Fruit fly (Drosophila melanogaster) whole organism, embryonic: ENCODE data around the gene CG7564.

Source experiments
- Asciz ChIP-seq: fragments of 200-800 bp; sonication (Bioruptor generic); optimal IDR thresholded peaks from 2 replicates; lab custom pipeline; 2017; ENCODE audit warnings: missing biosample characterization, mild to moderate bottlenecking, missing genetic modification characterization, missing genetic modification reagents
- Bgb ChIP-seq: fragments of 200-800 bp; sonication (Bioruptor generic); IDR thresholded peaks from 2 replicates; pipeline ENCODE4 v1.3.6; 2022; ENCODE audit warnings: missing biosample characterization, missing genetic modification characterization; ENCODE audit not compliant: partially characterized antibody
- Blimp-1 ChIP-seq: fragments of 200-800 bp; sonication (Bioruptor generic); optimal IDR thresholded peaks from 3 replicates; lab custom pipeline; 2018; ENCODE audit warnings: missing biosample characterization, missing genetic modification characterization, mild to moderate bottlenecking, moderate library complexity, missing genetic modification reagents
- CG12104 ChIP-seq: fragments of 200-800 bp; sonication (Bioruptor generic); optimal IDR thresholded peaks from 3 replicates; lab custom pipeline; 2016; ENCODE audit warnings: missing biosample characterization, missing genetic modification characterization
- CG14014 ChIP-seq: fragments of 200-800 bp; sonication (Bioruptor generic); IDR thresholded peaks from 2 replicates; pipeline ENCODE4 v1.3.6; 2022; ENCODE audit warnings: missing biosample characterization, missing genetic modification characterization
- CG1647 ChIP-seq: fragments of 200-800 bp; sonication (Bioruptor generic); optimal IDR thresholded peaks from 3 replicates; lab custom pipeline; 2016; ENCODE audit warnings: missing biosample characterization, missing genetic modification characterization
- CG16813 ChIP-seq: fragments of 200-800 bp; sonication (Bioruptor generic); IDR thresholded peaks from 3 replicates; pipeline ENCODE4 v1.3.6; 2022; ENCODE audit warnings: missing biosample characterization, missing genetic modification characterization; ENCODE audit not compliant: partially characterized antibody
- CG17361 ChIP-seq: fragments of 200-800 bp; sonication (Bioruptor generic); IDR thresholded peaks from 3 replicates; pipeline ENCODE4 v1.3.6; 2022; ENCODE audit warnings: missing biosample characterization, missing genetic modification characterization
- CG17612 ChIP-seq: fragments of 200-800 bp; sonication (Bioruptor generic); IDR thresholded peaks from 2 replicates; pipeline ENCODE4 v1.3.6; 2022; ENCODE audit warnings: missing biosample characterization, missing genetic modification characterization
- CG17802 ChIP-seq: fragments of 200-800 bp; sonication (Bioruptor generic); optimal IDR thresholded peaks from 2 replicates; lab custom pipeline; 2018; ENCODE audit warnings: missing biosample characterization, mild to moderate bottlenecking, missing genetic modification characterization, moderate library complexity
- CG18619 ChIP-seq: fragments of 200-800 bp; sonication (Bioruptor generic); optimal IDR thresholded peaks from 3 replicates; lab custom pipeline; 2017; ENCODE audit warnings: missing biosample characterization, mild to moderate bottlenecking, missing genetic modification characterization
- CG2202 ChIP-seq: fragments of 200-800 bp; sonication (Bioruptor generic); optimal IDR thresholded peaks from 2 replicates; lab custom pipeline; 2018; ENCODE audit warnings: missing biosample characterization, mild to moderate bottlenecking, missing genetic modification characterization
- CG30403 ChIP-seq: fragments of 200-800 bp; sonication (Bioruptor generic); optimal IDR thresholded peaks from 3 replicates; lab custom pipeline; 2016; ENCODE audit warnings: missing biosample characterization, missing genetic modification characterization
- CG33557 ChIP-seq: fragments of 200-800 bp; sonication (Bioruptor generic); optimal IDR thresholded peaks from 2 replicates; lab custom pipeline; 2019; ENCODE audit warnings: missing biosample characterization, mild to moderate bottlenecking, missing genetic modification characterization, moderate library complexity
- CG3838 ChIP-seq: fragments of 200-800 bp; sonication (Bioruptor generic); optimal IDR thresholded peaks from 3 replicates; lab custom pipeline; 2016; ENCODE audit warnings: missing biosample characterization, missing genetic modification characterization
- CG4360 ChIP-seq: fragments of 200-800 bp; sonication (Bioruptor generic); IDR thresholded peaks from 2 replicates; pipeline ENCODE4 v1.3.6; 2022; ENCODE audit warnings: missing biosample characterization, missing genetic modification characterization
- CG4424 ChIP-seq: fragments of 200-800 bp; sonication (Bioruptor generic); optimal IDR thresholded peaks from 3 replicates; lab custom pipeline; 2016; ENCODE audit warnings: missing biosample characterization, missing genetic modification characterization
- CG5180 ChIP-seq: fragments of 200-800 bp; sonication (Bioruptor generic); optimal IDR thresholded peaks from 3 replicates; lab custom pipeline; 2017; ENCODE audit warnings: missing biosample characterization, missing genetic modification characterization, mild to moderate bottlenecking, moderate library complexity, missing genetic modification reagents
- CG6254 ChIP-seq: fragments of 200-800 bp; sonication (Bioruptor generic); optimal IDR thresholded peaks from 3 replicates; lab custom pipeline; 2017; ENCODE audit warnings: mild to moderate bottlenecking, missing biosample characterization, missing genetic modification reagents, missing genetic modification characterization
- CG6654 ChIP-seq: fragments of 200-800 bp; sonication (Bioruptor generic); optimal IDR thresholded peaks from 2 replicates; lab custom pipeline; 2017; ENCODE audit warnings: missing biosample characterization, mild to moderate bottlenecking, missing genetic modification characterization
- CG6683 ChIP-seq: fragments of 200-800 bp; sonication (Bioruptor generic); optimal IDR thresholded peaks from 2 replicates; lab custom pipeline; 2017; ENCODE audit warnings: missing biosample characterization, mild to moderate bottlenecking, missing genetic modification characterization, missing genetic modification reagents
- CG6791 ChIP-seq: fragments of 200-800 bp; sonication (Bioruptor generic); IDR thresholded peaks from 3 replicates; pipeline ENCODE4 v1.3.6; 2022; ENCODE audit warnings: missing biosample characterization, missing genetic modification characterization; ENCODE audit not compliant: partially characterized antibody
- CG7357 ChIP-seq: fragments of 200-800 bp; sonication (Bioruptor generic); IDR thresholded peaks from 3 replicates; pipeline ENCODE4 v1.3.6; 2022; ENCODE audit warnings: missing biosample characterization, missing genetic modification characterization
- CG7372 ChIP-seq: fragments of 200-800 bp; sonication (Bioruptor generic); IDR thresholded peaks from 2 replicates; pipeline ENCODE4 v1.3.6; 2022; ENCODE audit warnings: missing biosample characterization, missing genetic modification characterization
- CG7839 ChIP-seq: fragments of 200-800 bp; sonication (Bioruptor generic); optimal IDR thresholded peaks from 3 replicates; lab custom pipeline; 2018; ENCODE audit warnings: missing biosample characterization, mild to moderate bottlenecking, missing genetic modification characterization, moderate library complexity
- CG7987 ChIP-seq: fragments of 200-800 bp; sonication (Bioruptor generic); optimal IDR thresholded peaks from 2 replicates; lab custom pipeline; 2018; ENCODE audit warnings: missing biosample characterization, mild to moderate bottlenecking, missing genetic modification characterization, moderate library complexity
- CG8924 ChIP-seq: fragments of 200-800 bp; optimal IDR thresholded peaks from 3 replicates; lab custom pipeline; 2019; ENCODE audit warnings: missing biosample characterization, mild to moderate bottlenecking, missing genetic modification characterization, moderate library complexity
- CTCF ChIP-seq: fragments of 200-800 bp; sonication (Bioruptor generic); optimal IDR thresholded peaks from 2 replicates; lab custom pipeline; 2017; ENCODE audit warnings: missing biosample characterization, mild to moderate bottlenecking, missing genetic modification characterization, moderate library complexity
- Dip2 ChIP-seq: fragments of 200-800 bp; sonication (Bioruptor generic); IDR thresholded peaks from 2 replicates; pipeline ENCODE4 v1.3.6; 2022; ENCODE audit warnings: missing biosample characterization, missing genetic modification characterization
- GATAe ChIP-seq: fragments of 200-800 bp; sonication (Bioruptor generic); conservative IDR thresholded peaks from 2 replicates; pipeline ENCODE4 v1.3.6; 2022; ENCODE audit warnings: missing biosample characterization, missing genetic modification characterization
- HLH3B ChIP-seq: fragments of 200-800 bp; sonication (Bioruptor generic); IDR thresholded peaks from 2 replicates; pipeline ENCODE4 v1.3.6; 2022; ENCODE audit warnings: missing biosample characterization, missing genetic modification characterization
- Lim3 ChIP-seq: fragments of 200-800 bp; sonication (Bioruptor generic); IDR thresholded peaks from 2 replicates; pipeline ENCODE4 v1.3.6; 2022; ENCODE audit warnings: missing biosample characterization, missing genetic modification characterization
- abd-A ChIP-seq: fragments of 200-800 bp; sonication (Bioruptor generic); optimal IDR thresholded peaks from 3 replicates; lab custom pipeline; 2019; ENCODE audit warnings: missing biosample characterization, mild to moderate bottlenecking, missing genetic modification characterization, moderate library complexity
- cato ChIP-seq: fragments of 200-800 bp; sonication (Bioruptor generic); optimal IDR thresholded peaks from 2 replicates; lab custom pipeline; 2016; ENCODE audit warnings: missing biosample characterization, missing genetic modification characterization, borderline replicate concordance
- dan ChIP-seq: fragments of 200-800 bp; sonication (Bioruptor generic); IDR thresholded peaks from 2 replicates; pipeline ENCODE4 v1.3.6; 2022; ENCODE audit warnings: missing biosample characterization, missing genetic modification characterization
- fd64A ChIP-seq: fragments of 200-800 bp; sonication (Bioruptor generic); optimal IDR thresholded peaks from 3 replicates; lab custom pipeline; 2018; ENCODE audit warnings: missing biosample characterization, mild to moderate bottlenecking, missing genetic modification characterization
- gcm2 ChIP-seq: fragments of 200-800 bp; sonication (Bioruptor generic); optimal IDR thresholded peaks from 2 replicates; lab custom pipeline; 2016; ENCODE audit warnings: missing biosample characterization, missing genetic modification characterization
- gro ChIP-seq: fragments of 200-800 bp; sonication (Bioruptor generic); optimal IDR thresholded peaks from 2 replicates; lab custom pipeline; 2016; ENCODE audit warnings: missing biosample characterization, missing genetic modification characterization
- h ChIP-seq: fragments of >200 bp; optimal IDR thresholded peaks from 2 replicates; lab custom pipeline; 2017
- hkb ChIP-seq, 2 experiments: fragments of 200-800 bp in 1 of 2; fragments of >200 bp in 1 of 2; sonication (Bioruptor generic) in 1 of 2; IDR thresholded peaks in 1 of 2; optimal IDR thresholded peaks in 1 of 2; 2 replicates each; pipeline versions ENCODE4 v1.3.6 to Lab custom; 2017 to 2022; ENCODE audit warnings: missing biosample characterization in 1 of 2, missing genetic modification characterization in 1 of 2
- nau ChIP-seq: fragments of 200-800 bp; sonication (Bioruptor generic); optimal IDR thresholded peaks from 3 replicates; lab custom pipeline; 2017; ENCODE audit warnings: missing biosample characterization, mild to moderate bottlenecking, missing genetic modification characterization, missing genetic modification reagents
- odd ChIP-seq: fragments of 200-800 bp; sonication (Bioruptor generic); optimal IDR thresholded peaks from 2 replicates; lab custom pipeline; 2017; ENCODE audit warnings: missing biosample characterization, mild to moderate bottlenecking, missing genetic modification characterization
- onecut ChIP-seq: fragments of 200-800 bp; sonication (Bioruptor generic); IDR thresholded peaks from 2 replicates; pipeline ENCODE4 v1.3.6; 2022; ENCODE audit warnings: missing biosample characterization, missing genetic modification characterization
- prd ChIP-seq, 3 experiments: fragments of >200 bp in 2 of 3; fragments of 200-800 bp in 1 of 3; sonication (Bioruptor generic) in 1 of 3; optimal IDR thresholded peaks in 2 of 3; IDR thresholded peaks in 1 of 3; 2 replicates in 2 of 3; 3 replicates in 1 of 3; pipeline versions ENCODE4 v1.3.6 to Lab custom; 2017 to 2022; ENCODE audit warnings: missing biosample characterization in 1 of 3, missing genetic modification characterization in 1 of 3
- run ChIP-seq: fragments of 200-800 bp; sonication (Bioruptor generic); optimal IDR thresholded peaks from 3 replicates; lab custom pipeline; 2018; ENCODE audit warnings: missing biosample characterization, mild to moderate bottlenecking, missing genetic modification characterization
- schlank ChIP-seq: fragments of 200-800 bp; sonication (Bioruptor generic); optimal IDR thresholded peaks from 2 replicates; lab custom pipeline; 2018; ENCODE audit warnings: missing biosample characterization, mild to moderate bottlenecking, missing genetic modification characterization
- sr ChIP-seq: fragments of 200-800 bp; sonication (Bioruptor generic); IDR thresholded peaks from 3 replicates; pipeline ENCODE4 v1.3.6; 2022; ENCODE audit warnings: missing biosample characterization, missing genetic modification characterization
- stc ChIP-seq: fragments of 200-800 bp; sonication (Bioruptor generic); IDR thresholded peaks from 2 replicates; pipeline ENCODE4 v1.3.6; 2022; ENCODE audit warnings: missing biosample characterization, missing genetic modification characterization
- tap ChIP-seq: fragments of 200-800 bp; optimal IDR thresholded peaks from 3 replicates; lab custom pipeline; 2019; ENCODE audit warnings: missing biosample characterization, mild to moderate bottlenecking, missing genetic modification characterization, moderate library complexity
- trh ChIP-seq: fragments of 200-800 bp; sonication (Bioruptor generic); optimal IDR thresholded peaks from 2 replicates; lab custom pipeline; 2016; ENCODE audit warnings: missing biosample characterization, missing genetic modification characterization
- zen ChIP-seq: fragments of 200-800 bp; sonication (Bioruptor generic); optimal IDR thresholded peaks from 3 replicates; lab custom pipeline; 2018; ENCODE audit warnings: missing biosample characterization, mild to moderate bottlenecking, missing genetic modification characterization, moderate library complexity

Gene CG7564

DNA sequence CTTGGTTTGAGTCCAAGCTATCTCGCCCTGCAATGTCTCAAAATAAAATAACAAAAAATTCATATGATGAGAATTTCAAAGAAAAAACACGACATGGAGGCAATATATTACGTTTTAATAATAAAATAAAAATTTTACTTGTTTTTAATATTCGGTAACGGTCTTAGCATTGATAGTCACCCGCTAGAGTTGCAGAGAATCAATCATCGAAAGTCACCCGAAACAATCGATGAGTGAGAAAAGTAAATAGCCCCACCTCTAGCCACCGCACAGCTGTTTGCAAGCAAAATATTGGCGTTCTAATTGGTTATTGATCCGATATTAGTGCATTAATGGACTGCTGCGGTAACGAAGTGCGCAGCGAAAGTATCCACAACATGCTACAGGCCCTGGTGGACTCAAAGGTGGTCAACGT, 38.1 kb upstream of the CG7564 start, which contains the start of gene CG34250 (continued):
- peak; percentile 72 for TF ChIP-seq Bgb (GFP tag; lab: Robert Waterston, UW)
- no peak for TF ChIP-seq CG6654
- peak; percentile 29 for TF ChIP-seq Blimp-1
- TF ChIP-seq abd-A = no peak
- TF ChIP-seq Dip2 = no peak
- no peak for TF ChIP-seq trh
- TF ChIP-seq prd (optimal IDR thresholded peaks at IDR 0.05; lab: Kevin White, UChicago) = no peak
- TF ChIP-seq prd (GFP tag; IDR thresholded peaks at IDR 0.05; lab: Robert Waterston, UW) = no peak
- peak; percentile 32 for TF ChIP-seq CG30403
- TF ChIP-seq CG3838 (GFP tag; lab: Kevin White, UChicago) = peak; percentile 28
- TF ChIP-seq CG16813 (GFP tag; lab: Robert Waterston, UW) = peak; percentile 75
- no peak for TF ChIP-seq CG7357 (GFP tag; lab: Robert Waterston, UW)
- TF ChIP-seq CG6791 (GFP tag; lab: Robert Waterston, UW) = peak; percentile 82
- TF ChIP-seq schlank (tag; lab: Kevin White, UChicago) = no peak
- no peak for TF ChIP-seq CG17612 (GFP tag; lab: Robert Waterston, UW)
- TF ChIP-seq onecut (GFP tag; lab: Robert Waterston, UW) = peak; percentile 74
- no peak for TF ChIP-seq CG33557 (GFP tag; lab: Kevin White, UChicago)
- no peak for TF ChIP-seq GATAe (GFP tag; lab: Robert Waterston, UW)
- peak; percentile 9 for TF ChIP-seq CG7839 (tag; lab: Kevin White, UChicago)
- TF ChIP-seq gcm2 (GFP tag; lab: Kevin White, UChicago) = peak; percentile 37
- TF ChIP-seq cato (GFP tag; lab: Kevin White, UChicago) = no peak
- no peak for TF ChIP-seq CG5180 (GFP tag; lab: Kevin White, UChicago)
- TF ChIP-seq run (tag; lab: Kevin White, UChicago) = no peak
- TF ChIP-seq CG6683 = no peak
- no peak for TF ChIP-seq sr
- peak; percentile 48; the same call in 2 of the 3 replicates for TF ChIP-seq CG17361 (GFP tag; lab: Robert Waterston, UW)
- TF ChIP-seq CG17802 (tag; lab: Kevin White, UChicago) = no peak
- peak; percentile 42 for TF ChIP-seq CG8924 (tag; lab: Kevin White, UChicago)
- TF ChIP-seq CG2202 (tag; lab: Kevin White, UChicago) = peak; percentile 5
- no peak for TF ChIP-seq CG6254 (GFP tag; lab: Kevin White, UChicago)
- peak; percentile 66 for TF ChIP-seq CTCF
- TF ChIP-seq HLH3B (GFP tag; lab: Robert Waterston, UW) = no peak
- TF ChIP-seq CG7987 (GFP tag; lab: Kevin White, UChicago) = no peak
- no peak for TF ChIP-seq CG7372 (GFP tag; lab: Robert Waterston, UW)
- no peak for TF ChIP-seq tap
- TF ChIP-seq CG14014 (GFP tag; lab: Robert Waterston, UW) = 0 out of 2 replicates have a peak, but pooled peaks have one; percentile 18
- TF ChIP-seq dan (GFP tag; lab: Robert Waterston, UW) = no peak
- TF ChIP-seq zen = peak; percentile 39
- TF ChIP-seq fd64A (GFP tag; lab: Kevin White, UChicago) = no peak
- no peak for TF ChIP-seq CG1647 (GFP tag; lab: Kevin White, UChicago)
- TF ChIP-seq CG4424 (GFP tag; lab: Kevin White, UChicago) = peak; percentile 52
- TF ChIP-seq odd (GFP tag; lab: Kevin White, UChicago) = no peak
- no peak for TF ChIP-seq Lim3 (GFP tag; lab: Robert Waterston, UW)
- TF ChIP-seq h (lab: Kevin White, UChicago) = no peak
- TF ChIP-seq CG12104 (GFP tag; lab: Kevin White, UChicago) = peak; percentile 38
- TF ChIP-seq CG18619 (GFP tag; lab: Kevin White, UChicago) = peak; percentile 46
- TF ChIP-seq hkb (optimal IDR thresholded peaks at IDR 0.05; lab: Kevin White, UChicago) = peak; percentile 23
- no peak; the same call in 1 of the 2 replicates for TF ChIP-seq hkb (GFP tag; IDR thresholded peaks at IDR 0.05; lab: Robert Waterston, UW)
- no peak for TF ChIP-seq stc (GFP tag; lab: Robert Waterston, UW)
- no peak for TF ChIP-seq Asciz (GFP tag; lab: Kevin White, UChicago)
- TF ChIP-seq CG4360 (GFP tag; lab: Robert Waterston, UW) = no peak
- TF ChIP-seq gro (GFP tag; lab: Kevin White, UChicago) = no peak
- peak; percentile 28 for TF ChIP-seq nau (GFP tag; lab: Kevin White, UChicago)
